Fruit fly (Drosophila melanogaster) whole organism, embryonic: ENCODE results near the gene Notum.

Experiments
- Adf1 ChIP-seq: fragments of 200-800 bp; sonication (Bioruptor generic); IDR thresholded peaks from 2 replicates; pipeline ENCODE4 v1.3.6; 2022; ENCODE audit warnings: missing biosample characterization, missing genetic modification characterization
- Bgb ChIP-seq: fragments of 200-800 bp; sonication (Bioruptor generic); IDR thresholded peaks from 2 replicates; pipeline ENCODE4 v1.3.6; 2022; ENCODE audit warnings: missing biosample characterization, missing genetic modification characterization; ENCODE audit not compliant: partially characterized antibody
- CG10366 ChIP-seq: fragments of 200-800 bp; sonication (Bioruptor generic); IDR thresholded peaks from 2 replicates; pipeline ENCODE4 v1.3.6; 2022; ENCODE audit warnings: missing biosample characterization, missing genetic modification characterization
- CG10431 ChIP-seq: fragments of 200-800 bp; sonication (Bioruptor generic); optimal IDR thresholded peaks from 3 replicates; lab custom pipeline; 2018; ENCODE audit warnings: missing biosample characterization, mild to moderate bottlenecking, missing genetic modification characterization
- CG10462 ChIP-seq: fragments of 200-800 bp; sonication (Bioruptor generic); optimal IDR thresholded peaks from 2 replicates; lab custom pipeline; 2016; ENCODE audit warnings: missing biosample characterization, missing genetic modification characterization
- CG1529 ChIP-seq: fragments of 200-800 bp; sonication (Bioruptor generic); optimal IDR thresholded peaks from 3 replicates; lab custom pipeline; 2018; ENCODE audit warnings: missing biosample characterization, missing genetic modification characterization
- CG18476 ChIP-seq: fragments of 200-800 bp; sonication (Bioruptor generic); optimal IDR thresholded peaks from 2 replicates; lab custom pipeline; 2016; ENCODE audit warnings: missing biosample characterization, mild to moderate bottlenecking, missing genetic modification characterization
- CG18764 ChIP-seq: fragments of 200-800 bp; sonication (Bioruptor generic); optimal IDR thresholded peaks from 3 replicates; lab custom pipeline; 2016; ENCODE audit warnings: missing biosample characterization, missing genetic modification characterization
- CG4820 ChIP-seq: fragments of 200-800 bp; sonication (Bioruptor generic); optimal IDR thresholded peaks from 3 replicates; lab custom pipeline; 2016; ENCODE audit warnings: missing biosample characterization, missing genetic modification characterization
- CG6272 ChIP-seq: fragments of 200-800 bp; sonication (Bioruptor generic); IDR thresholded peaks from 2 replicates; pipeline ENCODE4 v1.3.6; 2022; ENCODE audit warnings: missing biosample characterization, missing genetic modification characterization
- CG6813 ChIP-seq: fragments of 200-800 bp; sonication (Bioruptor generic); optimal IDR thresholded peaks from 2 replicates; lab custom pipeline; 2017; ENCODE audit warnings: missing biosample characterization, missing genetic modification characterization, mild to moderate bottlenecking, moderate library complexity, missing genetic modification reagents
- CG8478 ChIP-seq: fragments of >200 bp; optimal IDR thresholded peaks from 2 replicates; lab custom pipeline; 2018
- CG9797 ChIP-seq: fragments of 200-800 bp; sonication (Bioruptor generic); optimal IDR thresholded peaks from 3 replicates; lab custom pipeline; 2018; ENCODE audit warnings: missing biosample characterization, mild to moderate bottlenecking, missing genetic modification characterization
- CoRest ChIP-seq: fragments of 200-800 bp; sonication (Bioruptor generic); optimal IDR thresholded peaks from 3 replicates; lab custom pipeline; 2018; ENCODE audit warnings: missing biosample characterization, mild to moderate bottlenecking, missing genetic modification characterization, moderate library complexity
- Dp ChIP-seq: fragments of 200-800 bp; sonication (Bioruptor generic); optimal IDR thresholded peaks from 2 replicates; lab custom pipeline; 2018; ENCODE audit warnings: missing biosample characterization, mild to moderate bottlenecking, missing genetic modification characterization, moderate library complexity
- ERR ChIP-seq: fragments of 200-800 bp; sonication (Bioruptor generic); optimal IDR thresholded peaks from 2 replicates; lab custom pipeline; 2016; ENCODE audit warnings: missing biosample characterization, missing genetic modification characterization
- Jarid2 ChIP-seq: fragments of 200-800 bp; sonication (Bioruptor generic); optimal IDR thresholded peaks from 3 replicates; lab custom pipeline; 2017; ENCODE audit warnings: mild to moderate bottlenecking, missing biosample characterization, missing genetic modification reagents, missing genetic modification characterization
- MESR4 ChIP-seq: fragments of 200-800 bp; sonication (Bioruptor generic); optimal IDR thresholded peaks from 2 replicates; lab custom pipeline; 2018; ENCODE audit warnings: missing biosample characterization, mild to moderate bottlenecking, missing genetic modification characterization, moderate library complexity
- NC2β ChIP-seq: fragments of 200-800 bp; sonication (Bioruptor generic); optimal IDR thresholded peaks from 2 replicates; lab custom pipeline; 2016; ENCODE audit warnings: missing biosample characterization, missing genetic modification characterization
- Nf-YB ChIP-seq: fragments of 200-800 bp; sonication (Bioruptor generic); optimal IDR thresholded peaks from 3 replicates; lab custom pipeline; 2019; ENCODE audit warnings: missing biosample characterization, mild to moderate bottlenecking, missing genetic modification characterization, moderate library complexity
- Oli ChIP-seq: fragments of 200-800 bp; sonication (Bioruptor generic); optimal IDR thresholded peaks from 2 replicates; lab custom pipeline; 2018; ENCODE audit warnings: missing biosample characterization, mild to moderate bottlenecking, missing genetic modification characterization, moderate library complexity
- Pdp1 ChIP-seq, 2 experiments: fragments of 200-800 bp; sonication (Bioruptor generic); optimal IDR thresholded peaks; 3 replicates each; lab custom pipeline; 2016; ENCODE audit warnings: missing biosample characterization in 2 of 2, missing genetic modification characterization in 2 of 2, mild to moderate bottlenecking in 1 of 2, moderate library complexity in 1 of 2
- Ptx1 ChIP-seq: fragments of 200-800 bp; sonication (Bioruptor generic); IDR thresholded peaks from 2 replicates; pipeline ENCODE4 v1.3.6; 2022; ENCODE audit warnings: missing biosample characterization, missing genetic modification characterization
- Spps ChIP-seq: fragments of 200-800 bp; sonication (Bioruptor generic); optimal IDR thresholded peaks from 2 replicates; lab custom pipeline; 2018; ENCODE audit warnings: missing biosample characterization, mild to moderate bottlenecking, missing genetic modification characterization
- Sry-β ChIP-seq: fragments of 200-800 bp; sonication (Bioruptor generic); optimal IDR thresholded peaks from 2 replicates; lab custom pipeline; 2018; ENCODE audit warnings: missing biosample characterization, mild to moderate bottlenecking, missing genetic modification characterization, moderate library complexity
- Taf1 ChIP-seq: fragments of 200-800 bp; sonication (Bioruptor generic); IDR thresholded peaks from 2 replicates; pipeline ENCODE4 v1.3.6; 2022; ENCODE audit warnings: missing biosample characterization, missing genetic modification characterization
- abd-A ChIP-seq: fragments of 200-800 bp; sonication (Bioruptor generic); optimal IDR thresholded peaks from 3 replicates; lab custom pipeline; 2019; ENCODE audit warnings: missing biosample characterization, mild to moderate bottlenecking, missing genetic modification characterization, moderate library complexity
- aop ChIP-seq: fragments of 200-800 bp; sonication (Bioruptor generic); IDR thresholded peaks from 2 replicates; pipeline ENCODE4 v1.3.6; 2022; ENCODE audit warnings: missing biosample characterization, missing genetic modification characterization
- cato ChIP-seq: fragments of 200-800 bp; sonication (Bioruptor generic); optimal IDR thresholded peaks from 2 replicates; lab custom pipeline; 2016; ENCODE audit warnings: missing biosample characterization, missing genetic modification characterization, borderline replicate concordance
- caup ChIP-seq: fragments of 200-800 bp; sonication (Bioruptor generic); optimal IDR thresholded peaks from 3 replicates; lab custom pipeline; 2017; ENCODE audit warnings: missing biosample characterization, mild to moderate bottlenecking, missing genetic modification characterization, moderate library complexity; ENCODE audit not compliant: severe bottlenecking
- cg ChIP-seq: fragments of 200-800 bp; sonication (Bioruptor generic); optimal IDR thresholded peaks from 3 replicates; lab custom pipeline; 2019; ENCODE audit warnings: missing biosample characterization, mild to moderate bottlenecking, missing genetic modification characterization, moderate library complexity
- chinmo ChIP-seq: fragments of 200-800 bp; sonication (Bioruptor generic); IDR thresholded peaks from 4 replicates; pipeline ENCODE4 v1.3.6; 2022; ENCODE audit warnings: missing biosample characterization, missing genetic modification characterization; ENCODE audit not compliant: partially characterized antibody
- crc ChIP-seq: fragments of 200-800 bp; sonication (Bioruptor generic); optimal IDR thresholded peaks from 2 replicates; lab custom pipeline; 2016; ENCODE audit warnings: missing biosample characterization, missing genetic modification characterization
- da ChIP-seq: fragments of 200-800 bp; sonication (Bioruptor generic); optimal IDR thresholded peaks from 2 replicates; lab custom pipeline; 2016; ENCODE audit warnings: missing biosample characterization, missing genetic modification characterization
- dimm ChIP-seq: fragments of 200-800 bp; sonication (Bioruptor generic); IDR thresholded peaks from 2 replicates; pipeline ENCODE4 v1.3.6; 2022; ENCODE audit warnings: missing biosample characterization, missing genetic modification characterization
- fd3F ChIP-seq: fragments of 200-800 bp; sonication (Bioruptor generic); optimal IDR thresholded peaks from 2 replicates; lab custom pipeline; 2018; ENCODE audit warnings: missing biosample characterization, mild to moderate bottlenecking, missing genetic modification characterization, moderate library complexity
- kni ChIP-seq: fragments of 200-800 bp; sonication (Bioruptor generic); optimal IDR thresholded peaks from 3 replicates; lab custom pipeline; 2017; ENCODE audit warnings: mild to moderate bottlenecking, missing biosample characterization, missing genetic modification reagents, missing genetic modification characterization
- lilli ChIP-seq: fragments of 200-800 bp; sonication (Bioruptor generic); optimal IDR thresholded peaks from 3 replicates; lab custom pipeline; 2016; ENCODE audit warnings: missing biosample characterization, missing genetic modification characterization
- nerfin-2 ChIP-seq: fragments of 200-800 bp; sonication (Bioruptor generic); IDR thresholded peaks from 2 replicates; pipeline ENCODE4 v1.3.6; 2022; ENCODE audit warnings: missing biosample characterization, missing genetic modification characterization; ENCODE audit not compliant: partially characterized antibody
- odd ChIP-seq: fragments of 200-800 bp; sonication (Bioruptor generic); optimal IDR thresholded peaks from 2 replicates; lab custom pipeline; 2017; ENCODE audit warnings: missing biosample characterization, mild to moderate bottlenecking, missing genetic modification characterization
- pros ChIP-seq: fragments of 200-800 bp; sonication (Bioruptor generic); optimal IDR thresholded peaks from 3 replicates; lab custom pipeline; 2019; ENCODE audit warnings: missing biosample characterization, mild to moderate bottlenecking, missing genetic modification characterization, moderate library complexity
- rib ChIP-seq: fragments of 200-800 bp; sonication (Bioruptor generic); IDR thresholded peaks from 2 replicates; pipeline ENCODE4 v1.3.6; 2022; ENCODE audit warnings: missing biosample characterization, missing genetic modification characterization
- sens-2 ChIP-seq: fragments of 200-800 bp; sonication (Bioruptor generic); IDR thresholded peaks from 2 replicates; pipeline ENCODE4 v1.3.6; 2022; ENCODE audit warnings: missing biosample characterization, missing genetic modification characterization
- sim ChIP-seq: fragments of 200-800 bp; sonication (Bioruptor generic); IDR thresholded peaks from 2 replicates; pipeline ENCODE4 v1.3.6; 2022; ENCODE audit warnings: missing biosample characterization, missing genetic modification characterization
- slbo ChIP-seq: fragments of 200-800 bp; sonication (Bioruptor generic); IDR thresholded peaks from 2 replicates; pipeline ENCODE4 v1.3.6; 2022; ENCODE audit warnings: missing biosample characterization, missing genetic modification characterization
- tna ChIP-seq: fragments of 200-800 bp; sonication (Bioruptor generic); IDR thresholded peaks from 2 replicates; pipeline ENCODE4 v1.3.6; 2022; ENCODE audit warnings: missing biosample characterization, missing genetic modification characterization; ENCODE audit not compliant: partially characterized antibody
- usp ChIP-seq: fragments of >200 bp; optimal IDR thresholded peaks from 2 replicates; lab custom pipeline; 2017; ENCODE audit warnings: missing biosample characterization, missing genetic modification characterization
- vnd ChIP-seq: fragments of 200-800 bp; sonication (Bioruptor generic); IDR thresholded peaks from 3 replicates; pipeline ENCODE4 v1.3.6; 2022; ENCODE audit warnings: missing biosample characterization, missing genetic modification characterization; ENCODE audit not compliant: partially characterized antibody
- zfh2 ChIP-seq: fragments of 200-800 bp; sonication (Bioruptor generic); optimal IDR thresholded peaks from 2 replicates; lab custom pipeline; 2016; ENCODE audit warnings: missing biosample characterization, missing genetic modification characterization

Gene Notum

DNA sequence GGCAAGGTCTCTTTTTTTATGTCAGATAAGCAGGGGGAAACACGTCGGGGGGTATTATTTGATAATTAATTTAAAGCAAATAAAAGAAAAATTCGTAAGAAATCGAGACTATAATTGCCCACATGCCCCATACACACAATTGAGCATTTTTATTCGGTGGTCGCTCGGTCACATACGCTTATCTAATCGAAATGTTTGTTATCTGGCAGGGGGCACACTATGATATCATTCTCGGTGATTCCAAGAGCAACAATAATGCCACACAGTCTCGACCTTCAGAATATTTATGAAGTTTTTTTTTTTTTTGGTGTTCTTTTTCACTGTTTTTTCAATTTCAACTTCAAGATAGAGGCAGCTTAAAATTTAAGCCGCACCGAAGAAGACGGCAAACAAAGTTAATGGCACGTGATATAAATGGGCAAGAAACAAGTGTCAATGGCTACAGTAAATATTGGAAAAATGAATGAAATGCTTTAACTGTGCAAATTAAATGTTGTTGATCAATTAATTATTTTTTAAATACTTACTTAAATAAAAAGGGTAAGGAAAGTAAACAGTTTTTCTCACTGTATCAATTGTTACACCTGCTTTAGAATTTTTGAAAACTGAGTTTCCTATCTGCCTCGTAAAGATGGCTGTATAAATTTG is 23.8 kb upstream of the Notum start (continued):
- peak; percentile 64 for TF ChIP-seq caup (GFP tag; lab: Kevin White, UChicago)
- TF ChIP-seq lilli (GFP tag; lab: Kevin White, UChicago), result peak; percentile 5
- TF ChIP-seq aop (GFP tag; lab: Robert Waterston, UW), result no peak
- TF ChIP-seq CG8478 (lab: Kevin White, UChicago), result no peak
- peak; percentile 79 for TF ChIP-seq slbo (GFP tag; lab: Robert Waterston, UW)
- TF ChIP-seq Jarid2 (GFP tag; lab: Kevin White, UChicago), result no peak
- no peak for TF ChIP-seq MESR4 (GFP tag; lab: Kevin White, UChicago)
- TF ChIP-seq CoRest (tag; lab: Kevin White, UChicago), result peak; percentile 32
- TF ChIP-seq Adf1 (GFP tag; lab: Robert Waterston, UW), result peak; percentile 36; the same call in 1 of the 2 replicates
- TF ChIP-seq ERR (GFP tag; lab: Kevin White, UChicago), result no peak
- TF ChIP-seq cg (GFP tag; lab: Kevin White, UChicago), result peak; percentile 14
- TF ChIP-seq fd3F (GFP tag; lab: Kevin White, UChicago), result peak; percentile 41
- peak; percentile 85; the same call in 3 of the 4 replicates for TF ChIP-seq chinmo (GFP tag; lab: Robert Waterston, UW)
- TF ChIP-seq Oli (tag; lab: Kevin White, UChicago), result no peak
- TF ChIP-seq CG9797, result no peak
- TF ChIP-seq NC2β (GFP tag; lab: Kevin White, UChicago), result no peak
- no peak for TF ChIP-seq CG6272 (GFP tag; lab: Robert Waterston, UW)
- TF ChIP-seq Pdp1 (GFP tag; optimal IDR thresholded peaks at IDR 0.05; lab: Kevin White, UChicago), result peak in 1 of 2 experiments; percentile 41
- no peak for TF ChIP-seq Nf-YB (GFP tag; lab: Kevin White, UChicago)
- no peak for TF ChIP-seq usp (GFP tag; lab: Kevin White, UChicago)
- no peak; the same call in none of the 2 replicates for TF ChIP-seq Ptx1 (GFP tag; lab: Robert Waterston, UW)
- TF ChIP-seq odd (GFP tag; lab: Kevin White, UChicago), result no peak
- no peak for TF ChIP-seq Dp (GFP tag; lab: Kevin White, UChicago)
- TF ChIP-seq pros, result peak; percentile 47
- no peak for TF ChIP-seq dimm
- TF ChIP-seq nerfin-2 (GFP tag; lab: Robert Waterston, UW), result no peak
- no peak for TF ChIP-seq CG1529 (GFP tag; lab: Kevin White, UChicago)
- no peak for TF ChIP-seq cato (GFP tag; lab: Kevin White, UChicago)
- no peak for TF ChIP-seq sim (GFP tag; lab: Robert Waterston, UW)
- TF ChIP-seq abd-A (tag; lab: Kevin White, UChicago), result no peak
- no peak for TF ChIP-seq vnd (GFP tag; lab: Robert Waterston, UW)
- TF ChIP-seq CG4820, result no peak
- peak; percentile 17 for TF ChIP-seq CG18764
- TF ChIP-seq CG6813 (GFP tag; lab: Kevin White, UChicago), result no peak
- no peak; the same call in 1 of the 2 replicates for TF ChIP-seq rib (GFP tag; lab: Robert Waterston, UW)
- TF ChIP-seq CG18476 (GFP tag; lab: Kevin White, UChicago), result peak; percentile 41
- no peak for TF ChIP-seq Bgb (GFP tag; lab: Robert Waterston, UW)
- TF ChIP-seq sens-2 (GFP tag; lab: Robert Waterston, UW), result no peak
- no peak for TF ChIP-seq Taf1
- no peak for TF ChIP-seq da
- no peak for TF ChIP-seq kni (GFP tag; lab: Kevin White, UChicago)
- TF ChIP-seq crc (GFP tag; lab: Kevin White, UChicago), result no peak
- TF ChIP-seq tna (GFP tag; lab: Robert Waterston, UW), result no peak
- TF ChIP-seq CG10431 (GFP tag; lab: Kevin White, UChicago), result no peak
- TF ChIP-seq zfh2 (GFP tag; lab: Kevin White, UChicago), result no peak
- TF ChIP-seq Sry-β (GFP tag; lab: Kevin White, UChicago), result no peak
- no peak for TF ChIP-seq CG10462 (GFP tag; lab: Kevin White, UChicago)
- TF ChIP-seq CG10366 (GFP tag; lab: Robert Waterston, UW), result peak; percentile 24; the same call in 1 of the 2 replicates
- TF ChIP-seq Spps (tag; lab: Kevin White, UChicago), result no peak
